Fruit fly (Drosophila melanogaster) Kc167 (cell line): Measurements from ENCODE around the gene CG18744.

ENCODE experiments used
- Myc ChIP-seq: fragments of >200 bp; optimal IDR thresholded peaks from 2 replicates; lab custom pipeline; 2017; ENCODE audit warnings: missing external identifiers
- Sin3A ChIP-seq: fragments of >200 bp; optimal IDR thresholded peaks from 2 replicates; lab custom pipeline; 2018; ENCODE audit warnings: missing external identifiers
- h ChIP-seq: fragments of >200 bp; optimal IDR thresholded peaks from 3 replicates; lab custom pipeline; 2018; ENCODE audit warnings: missing external identifiers
- insv ChIP-seq: fragments of >200 bp; optimal IDR thresholded peaks from 3 replicates; lab custom pipeline; 2018; ENCODE audit warnings: missing external identifiers
- psq ChIP-seq: fragments of >200 bp; optimal IDR thresholded peaks from 2 replicates; lab custom pipeline; 2017; ENCODE audit warnings: missing external identifiers
- ttk ChIP-seq: sonication (Bioruptor generic); optimal IDR thresholded peaks from 2 replicates; lab custom pipeline; 2017; ENCODE audit warnings: missing external identifiers

Gene CG18744

dm6 chr3R:7787899-7788298, 10.7 kb downstream of the CG18744 start, which contains the start of gene CG18748:
Gene CG18748, minus strand, starts transcription at chr3R:7787923.
- TF ChIP-seq insv (lab: Kevin White, UChicago) = no peak
- no peak for TF ChIP-seq psq
- no peak for TF ChIP-seq h (lab: Kevin White, UChicago)
- TF ChIP-seq ttk (lab: Kevin White, UChicago) = no peak
- no peak for TF ChIP-seq Myc (lab: Kevin White, UChicago)
- TF ChIP-seq Sin3A = no peak

dm6 chr3R:7785784-7786183, 12.8 kb downstream of the CG18744 start, which contains the start of gene CG18745:
Gene CG18745, minus strand, starts transcription at chr3R:7786119.
- TF ChIP-seq Sin3A (no peak), Myc (lab: Kevin White, UChicago) (no peak), insv (lab: Kevin White, UChicago) (no peak), ttk (lab: Kevin White, UChicago) (no peak), h (lab: Kevin White, UChicago) (no peak), psq (no peak)

dm6 chr3R:7782933-7783686, 15.5 kb downstream of the CG18744 start, which contains the start of gene CG18747:
Gene CG18747, minus strand, starts transcription at chr3R:7783446.
- TF ChIP-seq psq (no peak), h (lab: Kevin White, UChicago) (no peak), Sin3A (no peak), insv (lab: Kevin White, UChicago) (no peak), ttk (lab: Kevin White, UChicago) (no peak), Myc (lab: Kevin White, UChicago) (no peak)

dm6 chr3R:7779620-7780019, 19.0 kb downstream of the CG18744 start:
- TF ChIP-seq ttk (lab: Kevin White, UChicago) (no peak), Sin3A (no peak), insv (lab: Kevin White, UChicago) (no peak), psq (no peak), h (lab: Kevin White, UChicago) (no peak), Myc (lab: Kevin White, UChicago) (no peak)

dm6 chr3R:7771656-7772055, 26.9 kb downstream of the CG18744 start, which contains the start of gene CG11286:
Gene CG11286, minus strand, starts transcription at chr3R:7771756.
- TF ChIP-seq Sin3A (no peak), ttk (lab: Kevin White, UChicago) (no peak), insv (lab: Kevin White, UChicago) (no peak), Myc (lab: Kevin White, UChicago) (no peak), psq (no peak), h (lab: Kevin White, UChicago) (no peak)

dm6 chr3R:7760970-7761558, 37.5 kb downstream of the CG18744 start:
- TF ChIP-seq psq = no peak
- TF ChIP-seq insv (lab: Kevin White, UChicago) = no peak
- no peak for TF ChIP-seq ttk (lab: Kevin White, UChicago)
- no peak for TF ChIP-seq h (lab: Kevin White, UChicago)
- TF ChIP-seq Myc (lab: Kevin White, UChicago) = no peak
- TF ChIP-seq Sin3A = no peak

dm6 chr3R:7759486-7759885, 39.1 kb downstream of the CG18744 start, which contains the start of gene Sp7:
Gene Sp7, plus strand, starts transcription at chr3R:7759786.
- no peak for TF ChIP-seq insv (lab: Kevin White, UChicago)
- TF ChIP-seq Myc (lab: Kevin White, UChicago) = no peak
- no peak for TF ChIP-seq ttk (lab: Kevin White, UChicago)
- no peak for TF ChIP-seq Sin3A
- no peak for TF ChIP-seq psq
- TF ChIP-seq h (lab: Kevin White, UChicago) = no peak

- TF ChIP-seq Sin3A = no peak
- TF ChIP-seq ttk (lab: Kevin White, UChicago) = no peak
Measured at dm6 chr3R:7757822-7758221, 40.7 kb downstream of the CG18744 start, which contains the start of gene CG10919. Gene CG10919, plus strand, starts transcription at chr3R:7758122.

- TF ChIP-seq ttk (lab: Kevin White, UChicago) (no peak), Myc (lab: Kevin White, UChicago) (no peak), h (lab: Kevin White, UChicago) (no peak), psq (no peak), Sin3A (no peak), insv (lab: Kevin White, UChicago) (no peak)
Measured at dm6 chr3R:7753518-7753917, 45.1 kb downstream of the CG18744 start.

dm6 chr3R:7749993-7750392, 48.6 kb downstream of the CG18744 start, which contains the start of gene pyd3:
Gene pyd3, minus strand, starts transcription at chr3R:7750079.
- TF ChIP-seq ttk (lab: Kevin White, UChicago) (no peak), h (lab: Kevin White, UChicago) (no peak), psq (no peak)
